Fruit fly (Drosophila melanogaster) S2 (cell line): ENCODE results near the gene CG9702.

ENCODE experiments used
- CG8478 ChIP-seq: fragments of >200 bp; optimal IDR thresholded peaks from 2 replicates; lab custom pipeline; 2018
- CTCF ChIP-seq, 2 experiments: fragments of >200 bp; optimal IDR thresholded peaks; 2 replicates each; lab custom pipeline; 2018

DNA sequence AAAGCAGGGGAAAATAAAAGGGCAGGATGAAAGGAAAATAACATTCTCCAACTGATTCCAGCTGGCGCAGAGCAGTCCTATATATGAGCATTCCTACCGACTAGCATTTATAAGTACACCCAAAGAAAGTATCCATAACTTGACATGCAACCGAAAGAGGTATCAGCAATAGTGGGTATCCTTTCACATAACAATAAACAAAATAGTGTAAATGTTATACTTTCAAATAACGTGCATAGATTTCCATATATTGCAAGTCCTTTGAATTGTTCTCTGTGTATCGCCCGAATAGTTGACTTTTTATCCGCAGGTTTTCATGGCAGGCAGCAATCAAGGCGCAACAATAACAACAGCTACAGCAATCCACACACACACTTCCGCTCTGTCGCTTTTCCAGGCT is 29.2 kb upstream of the CG9702 start:
- TF ChIP-seq CTCF (optimal IDR thresholded peaks at IDR 0.05; lab: Kevin White, UChicago): no peak
- no peak for TF ChIP-seq CG8478 (lab: Kevin White, UChicago)
